Worm (Caenorhabditis elegans): Measurements from ENCODE around the gene glb-30.

ce11 chrIII:1689927-1690326 is 21.5 kb upstream of the glb-30 start, which contains the start of gene Y22D7AR.14:
- TF ChIP-seq rnt-1 (tag; optimal IDR thresholded peaks at IDR 0.05) (no peak), hlh-8 (tag; optimal IDR thresholded peaks at IDR 0.05) (no peak), F13H6.1 (tag; optimal IDR thresholded peaks at IDR 0.05) (no peak), dve-1 (tag; optimal IDR thresholded peaks at IDR 0.05) (no peak), ets-4 (tag; optimal IDR thresholded peaks at IDR 0.05) (no peak), pag-3 (tag; optimal IDR thresholded peaks at IDR 0.05; ENCODE audit: borderline replicate concordance) (no peak), lin-11 (tag; optimal IDR thresholded peaks at IDR 0.05) (no peak), unc-3 (GFP tag; conservative IDR thresholded peaks at IDR 0.05) (no peak), unc-3 (tag; optimal IDR thresholded peaks at IDR 0.05) (no peak), ceh-6 (GFP tag; optimal IDR thresholded peaks at IDR 0.05) (no peak), elt-4 (tag; optimal IDR thresholded peaks at IDR 0.05) (no peak), gmeb-2 (tag; optimal IDR thresholded peaks at IDR 0.05) (no peak), dmd-4 (tag; optimal IDR thresholded peaks at IDR 0.05; ENCODE audit: borderline replicate concordance) (no peak), hlh-6 (tag; optimal IDR thresholded peaks at IDR 0.05) (no peak)
